Worm (Caenorhabditis elegans) whole organism, late embryonic: ENCODE data around the gene vdac-1.

Experiments
- dmd-4 ChIP-seq: sonication (generic microtip); optimal IDR thresholded peaks from 2 replicates; lab custom pipeline; 2016; ENCODE audit warnings: borderline replicate concordance, missing genetic modification characterization, missing compliant biosample characterization
- elt-2 ChIP-seq: sonication (generic microtip); optimal IDR thresholded peaks from 2 replicates; lab custom pipeline; 2016; ENCODE audit warnings: missing genetic modification reagents, missing genetic modification characterization, missing compliant biosample characterization
- elt-4 ChIP-seq: sonication (generic microtip); optimal IDR thresholded peaks from 2 replicates; lab custom pipeline; 2016; ENCODE audit warnings: missing genetic modification characterization, missing compliant biosample characterization
- eyg-1 ChIP-seq: sonication (generic microtip); optimal IDR thresholded peaks from 2 replicates; lab custom pipeline; 2016; ENCODE audit warnings: missing genotype, missing genetic modification characterization, missing compliant biosample characterization
- hlh-30 ChIP-seq: sonication (generic microtip); optimal IDR thresholded peaks from 2 replicates; lab custom pipeline; 2017; ENCODE audit warnings: antibody characterized with exemption, missing genetic modification characterization, missing compliant biosample characterization; ENCODE audit not compliant: insufficient read depth
- hlh-6 ChIP-seq: sonication (generic microtip); optimal IDR thresholded peaks from 2 replicates; lab custom pipeline; 2016; ENCODE audit warnings: missing genotype, missing genetic modification characterization, missing compliant biosample characterization
- hlh-8 ChIP-seq: sonication (generic microtip); optimal IDR thresholded peaks from 2 replicates; lab custom pipeline; 2016; ENCODE audit warnings: missing genotype, missing genetic modification characterization, missing compliant biosample characterization
- nhr-11 ChIP-seq: fragments of 150-350 bp; optimal IDR thresholded peaks from 2 replicates; lab custom pipeline; 2014; ENCODE audit warnings: missing biosample characterization, missing genetic modification characterization
- nhr-232 ChIP-seq: sonication (generic microtip); optimal IDR thresholded peaks from 2 replicates; lab custom pipeline; 2016; ENCODE audit warnings: missing genetic modification characterization, missing compliant biosample characterization
- pag-3 ChIP-seq: sonication (generic microtip); optimal IDR thresholded peaks from 2 replicates; lab custom pipeline; 2016; ENCODE audit warnings: missing compliant biosample characterization, missing genetic modification characterization, borderline replicate concordance
- pha-4 ChIP-seq: fragments of 150-350 bp; optimal IDR thresholded peaks from 2 replicates; lab custom pipeline; 2018; ENCODE audit warnings: missing biosample characterization, missing genetic modification reagents, missing genetic modification characterization
- tbx-2 ChIP-seq: sonication (generic microtip); optimal IDR thresholded peaks from 2 replicates; lab custom pipeline; 2016; ENCODE audit warnings: missing genetic modification characterization, missing compliant biosample characterization
- unc-3 ChIP-seq, 2 experiments: fragments of 200-800 bp in 1 of 2; sonication (Bioruptor generic) in 1 of 2; sonication (generic microtip) in 1 of 2; conservative IDR thresholded peaks in 1 of 2; optimal IDR thresholded peaks in 1 of 2; 2 replicates each; pipeline versions ENCODE4 v1.3.6 to Lab custom; 2016 to 2022; ENCODE audit warnings: missing compliant biosample characterization in 2 of 2, missing genetic modification characterization in 2 of 2, missing genetic modification reagents in 1 of 2

- TF ChIP-seq pha-4 (tag; lab: Kevin White, UChicago) (no peak), hlh-30 (tag; lab: Kevin White, UChicago) (no peak), eyg-1 (tag; lab: Kevin White, UChicago) (no peak), unc-3 (GFP tag; conservative IDR thresholded peaks at IDR 0.05; lab: Robert Waterston, UW) (no peak), unc-3 (tag; optimal IDR thresholded peaks at IDR 0.05; lab: Kevin White, UChicago) (no peak), tbx-2 (tag; lab: Kevin White, UChicago) (no peak), pag-3 (tag; lab: Kevin White, UChicago) (no peak), hlh-6 (tag; lab: Kevin White, UChicago) (no peak), dmd-4 (no peak), nhr-232 (tag; lab: Kevin White, UChicago) (no peak), elt-2 (tag; lab: Kevin White, UChicago) (no peak), elt-4 (tag; lab: Kevin White, UChicago) (no peak), nhr-11 (tag; lab: Kevin White, UChicago) (no peak), hlh-8 (tag; lab: Kevin White, UChicago) (no peak)
Observed at ce11 chrIV:7506711-7507110, 980 bp downstream of the vdac-1 start.
